Fruit fly (Drosophila melanogaster): ENCODE results near the gene Asciz.

Gene Asciz

dm6 chr3L:3148125-3149059 is 17.7 kb downstream of the Asciz start, which contains the start of the genes Usp5 and BtbVII (continued):
- TF ChIP-seq bowl (GFP tag; IDR thresholded peaks at IDR 0.05) (no peak), CG15479 (GFP tag; optimal IDR thresholded peaks at IDR 0.05) (no peak), Atf3 (GFP tag; optimal IDR thresholded peaks at IDR 0.05) (peak; percentile 41)

- TF ChIP-seq peb (GFP tag; IDR thresholded peaks at IDR 0.05) (no peak), gt (GFP tag; IDR thresholded peaks at IDR 0.05) (no peak), Hr3 (GFP tag; optimal IDR thresholded peaks at IDR 0.05) (no peak), CG8924 (tag; optimal IDR thresholded peaks at IDR 0.05) (peak; percentile 66), Atf6 (GFP tag; IDR thresholded peaks at IDR 0.05) (0 out of 2 replicates have a peak, but pooled peaks have one; percentile 32), CG9876 (GFP tag; optimal IDR thresholded peaks at IDR 0.05) (no peak), sug (tag; optimal IDR thresholded peaks at IDR 0.05) (peak; percentile 4), wek (GFP tag; optimal IDR thresholded peaks at IDR 0.05) (no peak), amos (GFP tag; IDR thresholded peaks at IDR 0.05; ENCODE audit: partially characterized antibody) (peak; percentile 28; the same call in 1 of the 2 replicates), twi (tag; optimal IDR thresholded peaks at IDR 0.05) (peak; percentile 73), CG3847 (GFP tag; IDR thresholded peaks at IDR 0.05) (0 out of 2 replicates have a peak, but pooled peaks have one; percentile 22), pros (GFP tag; optimal IDR thresholded peaks at IDR 0.05) (no peak), CHES-1-like (GFP tag; optimal IDR thresholded peaks at IDR 0.05) (no peak), Deaf1 (tag; optimal IDR thresholded peaks at IDR 0.05) (peak; percentile 52), lab (GFP tag; optimal IDR thresholded peaks at IDR 0.05) (peak; percentile 59), CG11398 (GFP tag; optimal IDR thresholded peaks at IDR 0.05) (no peak), CG13624 (GFP tag; optimal IDR thresholded peaks at IDR 0.05) (peak; percentile 35), Trl (optimal IDR thresholded peaks at IDR 0.05) (no peak), Trl (GFP tag; optimal IDR thresholded peaks at IDR 0.05) (no peak), Dad (GFP tag; optimal IDR thresholded peaks at IDR 0.05) (no peak), CG11093 (GFP tag; IDR thresholded peaks at IDR 0.05) (no peak), HLH3B (GFP tag; IDR thresholded peaks at IDR 0.05) (peak; percentile 13; the same call in 1 of the 2 replicates), CG1792 (GFP tag; optimal IDR thresholded peaks at IDR 0.05) (no peak), lola (GFP tag; optimal IDR thresholded peaks at IDR 0.05) (no peak), nom (GFP tag; optimal IDR thresholded peaks at IDR 0.05) (no peak), tin (GFP tag; optimal IDR thresholded peaks at IDR 0.05) (peak; percentile 42), CG11696 (GFP tag; IDR thresholded peaks at IDR 0.05) (no peak), aop (GFP tag; IDR thresholded peaks at IDR 0.05) (no peak), CG2678 (tag; optimal IDR thresholded peaks at IDR 0.05) (peak; percentile 42), CG10543 (GFP tag; optimal IDR thresholded peaks at IDR 0.05) (no peak), CG8944 (GFP tag; optimal IDR thresholded peaks at IDR 0.05) (no peak), danr (GFP tag; IDR thresholded peaks at IDR 0.05) (no peak), Rx (GFP tag; IDR thresholded peaks at IDR 0.05) (no peak), CG4730 (GFP tag; IDR thresholded peaks at IDR 0.05) (no peak), HLH54F (GFP tag; optimal IDR thresholded peaks at IDR 0.05) (no peak), slbo (GFP tag; IDR thresholded peaks at IDR 0.05) (peak; percentile 75), insv (GFP tag; optimal IDR thresholded peaks at IDR 0.05) (peak in 1 of 2 experiments; percentile 6), CG2120 (GFP tag; optimal IDR thresholded peaks at IDR 0.05) (peak; percentile 36), CG34422 (GFP tag; IDR thresholded peaks at IDR 0.05) (0 out of 3 replicates have a peak, but pooled peaks have one; percentile 39), mam (GFP tag; optimal IDR thresholded peaks at IDR 0.05) (peak; percentile 15), cwo (GFP tag; optimal IDR thresholded peaks at IDR 0.05) (no peak), CG11085 (GFP tag; IDR thresholded peaks at IDR 0.05) (no peak), Gug (GFP tag; IDR thresholded peaks at IDR 0.05) (no peak), row (GFP tag; IDR thresholded peaks at IDR 0.05) (peak; percentile 62; the same call in 2 of the 3 replicates)
These were observed 22.6 kb downstream of the Asciz start, which contains the start of the genes CG11537 and Alg2 for dm6 chr3L:3143383-3143962. TSS of gene CG11537 (minus strand) at chr3L:3143457. TSS of gene Alg2 (plus strand) at chr3L:3143808.
